Worm (Caenorhabditis elegans) whole organism, young adult: Measurements from ENCODE around the gene C09G12.5.

Experiments
- B0019.2 ChIP-seq: fragments of 200-800 bp; sonication (Bioruptor generic); conservative IDR thresholded peaks from 2 replicates; pipeline ENCODE4 v1.3.6; 2022; ENCODE audit warnings: missing genetic modification reagents, missing genetic modification characterization, missing compliant biosample characterization
- B0336.3 ChIP-seq: fragments of 200-800 bp; sonication (Bioruptor generic); IDR thresholded peaks from 2 replicates; pipeline ENCODE4 v1.3.6; 2022; ENCODE audit warnings: missing genetic modification characterization, missing compliant biosample characterization
- C17E4.6 ChIP-seq: fragments of 200-800 bp; sonication (Bioruptor generic); IDR thresholded peaks from 2 replicates; pipeline ENCODE4 v1.3.6; 2022; ENCODE audit warnings: missing genetic modification reagents, missing genetic modification characterization, missing compliant biosample characterization
- F49E8.2 ChIP-seq: sonication (generic microtip); optimal IDR thresholded peaks from 3 replicates; lab custom pipeline; 2017; ENCODE audit warnings: missing genetic modification characterization, mild to moderate bottlenecking, missing compliant biosample characterization, antibody characterized with exemption, moderate library complexity; ENCODE audit not compliant: insufficient read depth
- Y53F4B.3 ChIP-seq: fragments of 200-800 bp; sonication (Bioruptor generic); IDR thresholded peaks from 2 replicates; pipeline ENCODE4 v1.3.6; 2022; ENCODE audit warnings: missing genetic modification reagents, missing genetic modification characterization, missing compliant biosample characterization
- ZK185.1 ChIP-seq: sonication (generic microtip); optimal IDR thresholded peaks from 2 replicates; lab custom pipeline; 2016; ENCODE audit warnings: mild to moderate bottlenecking, missing genetic modification characterization, missing compliant biosample characterization; ENCODE audit not compliant: poor library complexity, severe bottlenecking
- aptf-2 ChIP-seq: fragments of 200-800 bp; sonication (Bioruptor generic); conservative IDR thresholded peaks from 2 replicates; pipeline ENCODE4 v1.3.6; 2022; ENCODE audit warnings: missing genetic modification reagents, missing genetic modification characterization, missing compliant biosample characterization
- athp-1 ChIP-seq: sonication (generic microtip); optimal IDR thresholded peaks from 2 replicates; lab custom pipeline; 2017; ENCODE audit warnings: mild to moderate bottlenecking, missing genetic modification characterization, missing compliant biosample characterization
- bed-1 ChIP-seq: fragments of 200-800 bp; sonication (Bioruptor generic); IDR thresholded peaks from 2 replicates; pipeline ENCODE4 v1.3.6; 2022; ENCODE audit warnings: missing genetic modification reagents, missing genetic modification characterization, missing compliant biosample characterization
- bed-2 ChIP-seq: fragments of 200-800 bp; sonication (Bioruptor generic); IDR thresholded peaks from 2 replicates; pipeline ENCODE4 v1.3.6; 2022; ENCODE audit warnings: missing genetic modification reagents, missing genetic modification characterization, missing compliant biosample characterization
- ccch-3 ChIP-seq: fragments of 200-800 bp; sonication (Bioruptor generic); optimal IDR thresholded peaks from 2 replicates; lab custom pipeline; 2018; ENCODE audit warnings: mild to moderate bottlenecking, missing genetic modification characterization, missing compliant biosample characterization
- cebp-1 ChIP-seq, 2 experiments: fragments of 200-800 bp in 1 of 2; sonication (Bioruptor generic) in 1 of 2; sonication (generic microtip) in 1 of 2; IDR thresholded peaks in 1 of 2; optimal IDR thresholded peaks in 1 of 2; 2 replicates each; pipeline versions ENCODE4 v1.3.6 to Lab custom; 2017 to 2022; ENCODE audit warnings: missing compliant biosample characterization in 2 of 2, missing genetic modification characterization in 2 of 2, mild to moderate bottlenecking in 1 of 2, missing genetic modification reagents in 1 of 2, moderate library complexity in 1 of 2
- cebp-2 ChIP-seq: fragments of 200-800 bp; sonication (Bioruptor generic); IDR thresholded peaks from 2 replicates; pipeline ENCODE4 v1.3.6; 2022; ENCODE audit warnings: missing genetic modification characterization, missing compliant biosample characterization
- ceh-27 ChIP-seq: fragments of 200-800 bp; sonication (Bioruptor generic); optimal IDR thresholded peaks from 2 replicates; lab custom pipeline; 2018; ENCODE audit warnings: mild to moderate bottlenecking, missing genetic modification characterization, moderate library complexity, missing compliant biosample characterization
- efl-1 ChIP-seq: fragments of 150-350 bp; optimal IDR thresholded peaks from 2 replicates; lab custom pipeline; 2014; ENCODE audit warnings: missing biosample characterization, missing genetic modification reagents, missing genetic modification characterization
- egrh-3 ChIP-seq: fragments of 200-800 bp; sonication (Bioruptor generic); IDR thresholded peaks from 2 replicates; pipeline ENCODE4 v1.3.6; 2022; ENCODE audit warnings: missing genetic modification reagents, missing genetic modification characterization, missing compliant biosample characterization
- fkh-3 ChIP-seq: sonication (generic microtip); optimal IDR thresholded peaks from 2 replicates; lab custom pipeline; 2016; ENCODE audit warnings: mild to moderate bottlenecking, missing genetic modification characterization, missing compliant biosample characterization
- gei-17 ChIP-seq: fragments of 200-800 bp; sonication (Bioruptor generic); optimal IDR thresholded peaks from 2 replicates; lab custom pipeline; 2018; ENCODE audit warnings: mild to moderate bottlenecking, missing genetic modification characterization, missing compliant biosample characterization
- hrde-1 ChIP-seq: sonication (generic microtip); optimal IDR thresholded peaks from 2 replicates; lab custom pipeline; 2016; ENCODE audit warnings: missing genetic modification characterization, mild to moderate bottlenecking, missing compliant biosample characterization, moderate library complexity, missing genotype, missing genetic modification reagents, borderline replicate concordance
- hsf-1 ChIP-seq: fragments of 200-800 bp; sonication (Bioruptor generic); IDR thresholded peaks from 2 replicates; pipeline ENCODE4 v1.3.6; 2022; ENCODE audit warnings: missing genetic modification reagents, missing genetic modification characterization, missing compliant biosample characterization
- lin-26 ChIP-seq: fragments of 200-800 bp; sonication (Bioruptor generic); IDR thresholded peaks from 2 replicates; pipeline ENCODE4 v1.3.6; 2022; ENCODE audit warnings: missing genetic modification reagents, missing genetic modification characterization, missing compliant biosample characterization
- lin-35 ChIP-seq, 3 experiments: fragments of 150-350 bp in 2 of 3; sonication (generic microtip) in 1 of 3; optimal IDR thresholded peaks; 2 replicates each; lab custom pipeline; 2014 to 2018; ENCODE audit warnings: missing biosample characterization in 3 of 3, missing genetic modification characterization in 3 of 3, missing genetic modification reagents in 3 of 3
- lir-1 ChIP-seq: fragments of 200-800 bp; sonication (Bioruptor generic); conservative IDR thresholded peaks from 2 replicates; pipeline ENCODE4 v1.3.6; 2022; ENCODE audit warnings: missing genetic modification reagents, missing genetic modification characterization, missing compliant biosample characterization
- madf-6 ChIP-seq: fragments of 200-800 bp; sonication (Bioruptor generic); IDR thresholded peaks from 2 replicates; pipeline ENCODE4 v1.3.6; 2022; ENCODE audit warnings: missing genetic modification reagents, missing genetic modification characterization, missing compliant biosample characterization
- madf-8 ChIP-seq: fragments of 200-800 bp; sonication (Bioruptor generic); conservative IDR thresholded peaks from 2 replicates; pipeline ENCODE4 v1.3.6; 2022; ENCODE audit warnings: missing genetic modification reagents, missing genetic modification characterization, missing compliant biosample characterization
- nhr-120 ChIP-seq: fragments of 200-800 bp; sonication (Bioruptor generic); IDR thresholded peaks from 2 replicates; pipeline ENCODE4 v1.3.6; 2022; ENCODE audit warnings: missing genetic modification characterization, missing compliant biosample characterization
- nhr-179 ChIP-seq: sonication (generic microtip); optimal IDR thresholded peaks from 2 replicates; lab custom pipeline; 2016; ENCODE audit warnings: mild to moderate bottlenecking, missing genetic modification characterization, missing compliant biosample characterization
- pha-4 ChIP-seq: fragments of 150-350 bp; sonication (generic microtip); optimal IDR thresholded peaks from 2 replicates; lab custom pipeline; 2014; ENCODE audit warnings: missing biosample characterization, missing genetic modification reagents, missing genetic modification characterization
- rec-8 ChIP-seq, 2 experiments: sonication (generic microtip); optimal IDR thresholded peaks; 2 replicates each; lab custom pipeline; 2016; ENCODE audit warnings: mild to moderate bottlenecking in 2 of 2, missing genetic modification characterization in 2 of 2, missing genetic modification reagents in 2 of 2, missing genotype in 2 of 2, missing biosample characterization in 1 of 2, missing compliant biosample characterization in 1 of 2, moderate library complexity in 1 of 2
- repo-1 ChIP-seq: sonication (generic microtip); optimal IDR thresholded peaks from 2 replicates; lab custom pipeline; 2017; ENCODE audit warnings: mild to moderate bottlenecking, missing genetic modification characterization, missing compliant biosample characterization
- rpc-1 ChIP-seq, 2 experiments: fragments of 150-350 bp in 1 of 2; sonication (generic microtip) in 1 of 2; optimal IDR thresholded peaks; 2 replicates each; lab custom pipeline; 2014 to 2018; ENCODE audit warnings: missing biosample characterization in 1 of 2, missing genetic modification characterization in 1 of 2, missing genetic modification reagents in 1 of 2, missing genotype in 1 of 2
- snpc-3.4 ChIP-seq: sonication (generic microtip); optimal IDR thresholded peaks from 2 replicates; lab custom pipeline; 2017; ENCODE audit warnings: missing genetic modification characterization, mild to moderate bottlenecking, missing compliant biosample characterization, antibody characterized with exemption, moderate library complexity, missing genotype, missing genetic modification reagents
- unc-130 ChIP-seq: sonication (generic microtip); optimal IDR thresholded peaks from 2 replicates; lab custom pipeline; 2016; ENCODE audit warnings: missing genetic modification reagents, missing genetic modification characterization, missing compliant biosample characterization
- unc-62 ChIP-seq: fragments of 150-350 bp; optimal IDR thresholded peaks from 2 replicates; lab custom pipeline; 2014; ENCODE audit warnings: missing biosample characterization, missing genetic modification reagents, missing genetic modification characterization
- xnd-1 ChIP-seq: sonication (generic microtip); optimal IDR thresholded peaks from 2 replicates; lab custom pipeline; 2016; ENCODE audit warnings: missing genotype, missing genetic modification reagents, missing genetic modification characterization, missing compliant biosample characterization
- ztf-22 ChIP-seq: fragments of 200-800 bp; sonication (Bioruptor generic); optimal IDR thresholded peaks from 2 replicates; lab custom pipeline; 2018; ENCODE audit warnings: mild to moderate bottlenecking, missing genetic modification characterization, moderate library complexity, missing compliant biosample characterization
- ztf-25 ChIP-seq: fragments of 200-800 bp; sonication (Bioruptor generic); IDR thresholded peaks from 2 replicates; pipeline ENCODE4 v1.3.6; 2022; ENCODE audit warnings: missing genetic modification reagents, missing genetic modification characterization, missing compliant biosample characterization
- ztf-26 ChIP-seq: sonication (generic microtip); optimal IDR thresholded peaks from 2 replicates; lab custom pipeline; 2017; ENCODE audit warnings: missing genetic modification characterization, missing compliant biosample characterization

C09G12.5 gene

DNA sequence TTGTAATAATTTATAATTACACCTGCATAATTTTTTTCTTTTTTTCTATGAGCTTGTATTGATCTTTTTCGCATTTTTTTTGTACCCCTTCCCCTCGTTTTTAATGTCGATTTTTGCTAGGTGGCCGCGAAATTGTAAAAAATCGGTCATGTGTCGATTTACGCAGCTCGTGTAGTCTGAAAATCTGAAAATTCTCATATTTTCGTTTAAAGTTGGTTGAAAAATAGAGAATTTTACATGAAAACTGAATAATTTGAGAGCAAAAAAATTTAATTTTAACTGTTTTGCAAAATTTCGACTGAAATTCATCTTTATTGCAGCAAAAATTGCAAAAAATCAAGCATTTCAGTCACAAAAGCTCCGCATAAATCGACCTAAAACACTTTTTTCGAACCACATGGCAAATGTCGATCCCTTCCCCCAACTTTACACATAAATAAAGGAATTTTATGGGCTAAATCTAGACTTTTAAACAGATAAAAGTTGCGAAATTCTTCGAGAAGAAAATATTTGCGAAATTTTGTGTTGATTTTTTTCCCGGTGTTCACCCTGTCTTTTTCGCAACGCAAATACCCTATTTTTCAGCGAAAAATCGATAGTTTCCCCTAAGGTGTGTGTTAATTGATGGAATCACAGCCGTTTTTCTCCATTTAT, 47.1 kb downstream of the C09G12.5 start:
- TF ChIP-seq lin-26 (GFP tag; lab: Robert Waterston, UW) = no peak
- TF ChIP-seq cebp-1 (GFP tag; IDR thresholded peaks at IDR 0.05; lab: Robert Waterston, UW) = 0 out of 2 replicates have a peak, but pooled peaks have one; percentile 35
- TF ChIP-seq cebp-1 (tag; optimal IDR thresholded peaks at IDR 0.05; lab: Kevin White, UChicago) = peak; percentile 88
- TF ChIP-seq pha-4 (tag; lab: Kevin White, UChicago) = no peak
- TF ChIP-seq B0336.3 (GFP tag; lab: Robert Waterston, UW) = peak; percentile 17; the same call in 1 of the 2 replicates
- no peak for TF ChIP-seq repo-1
- peak in 1 of 3 experiments; percentile 30 for TF ChIP-seq lin-35 (GFP tag; optimal IDR thresholded peaks at IDR 0.05; lab: Kevin White, UChicago)
- TF ChIP-seq madf-8 (GFP tag; lab: Robert Waterston, UW) = no peak
- no peak for TF ChIP-seq nhr-120
- TF ChIP-seq ZK185.1 (tag; lab: Kevin White, UChicago) = no peak
- TF ChIP-seq unc-130 (GFP tag; lab: Kevin White, UChicago) = no peak
- TF ChIP-seq aptf-2 (GFP tag; lab: Robert Waterston, UW) = no peak
- TF ChIP-seq fkh-3 = no peak
- no peak for TF ChIP-seq ztf-22 (GFP tag; lab: Kevin White, UChicago)
- TF ChIP-seq B0019.2 (GFP tag; lab: Robert Waterston, UW) = no peak

DNA sequence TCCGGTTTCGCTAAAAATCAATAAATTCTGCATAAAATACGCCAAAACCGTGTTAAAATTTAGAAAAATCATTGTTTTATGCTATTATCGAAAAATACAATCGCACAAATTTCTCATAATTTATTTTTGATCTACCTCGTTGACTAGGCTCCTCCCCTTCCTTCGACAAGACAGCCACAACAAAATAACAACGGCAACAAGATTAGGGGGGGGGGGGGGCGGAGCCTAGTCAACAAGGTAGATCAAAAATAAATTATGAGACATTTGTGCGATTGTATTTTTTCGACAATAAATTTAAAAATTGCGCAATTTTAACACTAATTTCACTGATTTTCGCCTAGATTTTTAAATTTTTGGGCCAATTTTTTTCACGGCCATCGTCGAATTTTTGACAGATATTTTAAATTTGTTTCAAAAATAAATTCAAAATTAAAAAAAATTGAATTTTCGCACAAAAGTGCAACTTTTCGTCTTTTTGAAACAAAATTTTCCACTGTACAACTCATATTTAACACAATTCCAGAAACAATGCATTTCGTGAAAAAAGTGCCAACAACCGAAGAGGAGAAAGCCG, 47.8 kb downstream of the C09G12.5 start, which contains the start of gene M57.2:
TSS of gene M57.2 (plus strand) at position 524 of the 574 bp plus-strand sequence.
- peak; percentile 51; the same call in 1 of the 2 replicates for TF ChIP-seq madf-8 (GFP tag; lab: Robert Waterston, UW)
- no peak for TF ChIP-seq cebp-1 (GFP tag; IDR thresholded peaks at IDR 0.05; lab: Robert Waterston, UW)
- TF ChIP-seq cebp-1 (tag; optimal IDR thresholded peaks at IDR 0.05; lab: Kevin White, UChicago) = no peak
- TF ChIP-seq ceh-27 (GFP tag; lab: Kevin White, UChicago) = no peak
- peak; percentile 75 for TF ChIP-seq madf-6 (GFP tag; lab: Robert Waterston, UW)
- peak; percentile 27 for TF ChIP-seq efl-1
- peak; percentile 66 for TF ChIP-seq egrh-3 (GFP tag; lab: Robert Waterston, UW)
- TF ChIP-seq ztf-26 (tag; lab: Kevin White, UChicago) = no peak
- peak; percentile 13 for TF ChIP-seq xnd-1 (tag; lab: Kevin White, UChicago)
- TF ChIP-seq athp-1 = no peak
- no peak for TF ChIP-seq rpc-1 (optimal IDR thresholded peaks at IDR 0.05; lab: Kevin White, UChicago)
- TF ChIP-seq rpc-1 (tag; optimal IDR thresholded peaks at IDR 0.05; lab: Kevin White, UChicago) = no peak
- TF ChIP-seq, all 124 proteins: peak for 5

DNA sequence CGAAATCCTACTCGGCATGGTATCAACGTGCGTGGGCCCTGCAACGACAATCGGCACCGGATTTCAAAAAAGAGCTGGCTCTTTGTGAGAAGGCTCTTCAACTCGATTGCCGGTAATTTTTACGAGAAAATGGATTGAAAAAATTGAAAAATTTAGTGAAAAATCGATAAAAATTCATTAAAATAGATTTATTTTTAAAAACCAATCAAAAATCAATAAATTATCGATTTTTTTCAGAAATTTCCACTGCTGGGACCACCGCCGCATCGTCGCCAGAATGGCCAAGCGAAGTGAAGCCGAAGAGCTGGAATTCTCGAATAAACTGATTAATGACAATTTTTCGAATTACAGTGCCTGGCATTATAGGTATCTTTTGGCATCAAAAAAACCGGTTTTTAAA, 48.7 kb downstream of the C09G12.5 start:
- TF ChIP-seq nhr-179 (no peak), bed-2 (GFP tag; lab: Robert Waterston, UW) (no peak), gei-17 (GFP tag; lab: Kevin White, UChicago) (no peak), unc-62 (GFP tag; lab: Kevin White, UChicago) (no peak), Y53F4B.3 (GFP tag; lab: Robert Waterston, UW) (no peak), C17E4.6 (no peak), hsf-1 (GFP tag; lab: Robert Waterston, UW) (no peak), ccch-3 (no peak), cebp-2 (GFP tag; lab: Robert Waterston, UW) (no peak), lir-1 (no peak), ZK185.1 (tag; lab: Kevin White, UChicago) (no peak), rec-8 (tag; optimal IDR thresholded peaks at IDR 0.05; lab: Kevin White, UChicago) (no peak), madf-8 (GFP tag; lab: Robert Waterston, UW) (no peak), snpc-3.4 (tag; lab: Kevin White, UChicago) (no peak), bed-1 (GFP tag; lab: Robert Waterston, UW) (no peak), F49E8.2 (tag; lab: Kevin White, UChicago) (no peak), hrde-1 (no peak), ztf-25 (GFP tag; lab: Robert Waterston, UW) (no peak)
- TF ChIP-seq, all 124 proteins: peak for 0
